Worm (Caenorhabditis elegans): ENCODE measurements around the gene C01G10.15.
"Not testable (repeated sequence)": the region's sequence is repeated elsewhere in the genome, so short reads cannot be mapped to it uniquely, and the experiment has no call there.

Gene C01G10.15

DNA sequence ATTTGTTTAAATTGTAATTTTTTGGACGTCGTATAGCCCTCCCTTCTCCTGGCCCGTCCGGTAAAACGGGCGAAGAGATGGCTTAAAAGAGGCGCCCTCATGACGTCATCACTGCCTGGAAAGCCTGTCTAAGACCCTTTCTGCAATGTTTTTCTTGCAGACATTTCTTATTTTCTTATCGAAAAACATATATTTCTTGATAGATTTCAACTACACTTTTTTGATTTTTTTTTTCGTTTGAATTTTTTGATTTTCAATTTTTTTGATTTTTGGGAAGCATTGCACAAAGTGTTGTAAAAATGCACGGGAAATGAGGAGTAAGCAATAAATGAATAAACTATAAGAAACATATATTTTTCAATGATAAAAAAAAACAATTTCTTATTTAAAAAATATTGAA is 26.9 kb upstream of the C01G10.15 start, which contains the start of gene T01G5.6:
Gene T01G5.6 (minus strand): TSS at position 101 of the 400 bp plus-strand sequence.
- TF ChIP-seq F13H6.1 (tag; optimal IDR thresholded peaks at IDR 0.05) (no peak), lin-13 (GFP tag; optimal IDR thresholded peaks at IDR 0.05) (no peak), egl-27 (tag; optimal IDR thresholded peaks at IDR 0.05) (no peak), C34F6.9 (tag; optimal IDR thresholded peaks at IDR 0.05) (no peak), ama-1 (optimal IDR thresholded peaks at IDR 0.05) (no peak), sma-9 (GFP tag; optimal IDR thresholded peaks at IDR 0.05) (no peak), sma-9 (tag; optimal IDR thresholded peaks at IDR 0.05) (no peak)

DNA sequence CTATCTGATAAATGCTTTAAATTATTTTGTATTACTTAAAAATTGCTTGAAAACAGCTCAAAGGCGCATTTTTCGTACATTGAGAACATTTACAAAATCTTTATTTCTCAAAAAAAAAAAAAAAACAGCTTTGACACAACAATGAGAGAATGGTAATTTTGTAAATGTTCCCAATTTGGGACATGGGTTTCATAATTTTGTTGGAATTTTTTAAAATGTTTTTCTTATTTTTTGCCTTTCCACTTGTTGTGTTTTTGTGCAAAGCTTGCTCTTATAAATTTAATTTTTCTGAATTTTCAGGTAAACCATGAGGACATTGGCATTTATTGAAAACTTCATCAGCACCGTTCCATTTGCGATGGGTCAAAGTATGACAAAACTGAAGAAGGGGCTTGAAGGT is 24.6 kb upstream of the C01G10.15 start, which contains the start of gene T01G5.7:
Gene T01G5.7 (plus strand): TSS at position 301 of the 400 bp plus-strand sequence.
- no peak for TF ChIP-seq lin-39 (tag; optimal IDR thresholded peaks at IDR 0.05)
- TF ChIP-seq nhr-6 (tag; optimal IDR thresholded peaks at IDR 0.05) = no peak
- TF ChIP-seq fos-1 (tag; optimal IDR thresholded peaks at IDR 0.05) = no peak
- TF ChIP-seq blmp-1 (tag; optimal IDR thresholded peaks at IDR 0.05; ENCODE audit: insufficient read depth) = no peak
- TF ChIP-seq nhr-21 (tag; optimal IDR thresholded peaks at IDR 0.05) = no peak
- no peak for TF ChIP-seq skn-1 (tag; optimal IDR thresholded peaks at IDR 0.05)
- TF ChIP-seq ceh-82 (tag; optimal IDR thresholded peaks at IDR 0.05) = no peak
- no peak for TF ChIP-seq nhr-23 (tag; optimal IDR thresholded peaks at IDR 0.05)
- no peak for TF ChIP-seq unc-62 (GFP tag; optimal IDR thresholded peaks at IDR 0.05)
- TF ChIP-seq ztf-4 (tag; optimal IDR thresholded peaks at IDR 0.05) = no peak
- TF ChIP-seq mbf-1 (tag; optimal IDR thresholded peaks at IDR 0.05) = no peak
- TF ChIP-seq sma-9 (GFP tag; optimal IDR thresholded peaks at IDR 0.05) = no peak
- TF ChIP-seq sma-9 (tag; optimal IDR thresholded peaks at IDR 0.05) = no peak
- TF ChIP-seq egl-27 (tag; optimal IDR thresholded peaks at IDR 0.05) = no peak
- no peak for TF ChIP-seq lsy-2 (tag; optimal IDR thresholded peaks at IDR 0.05)
- TF ChIP-seq ZK546.5 (tag; optimal IDR thresholded peaks at IDR 0.05) = no peak
- TF ChIP-seq gmeb-1 (tag; optimal IDR thresholded peaks at IDR 0.05) = no peak
- TF ChIP-seq dmd-4 (tag; optimal IDR thresholded peaks at IDR 0.05) = no peak
- TF ChIP-seq alr-1 (tag; optimal IDR thresholded peaks at IDR 0.05) = no peak
- no peak for TF ChIP-seq peb-1 (tag; optimal IDR thresholded peaks at IDR 0.05)

DNA sequence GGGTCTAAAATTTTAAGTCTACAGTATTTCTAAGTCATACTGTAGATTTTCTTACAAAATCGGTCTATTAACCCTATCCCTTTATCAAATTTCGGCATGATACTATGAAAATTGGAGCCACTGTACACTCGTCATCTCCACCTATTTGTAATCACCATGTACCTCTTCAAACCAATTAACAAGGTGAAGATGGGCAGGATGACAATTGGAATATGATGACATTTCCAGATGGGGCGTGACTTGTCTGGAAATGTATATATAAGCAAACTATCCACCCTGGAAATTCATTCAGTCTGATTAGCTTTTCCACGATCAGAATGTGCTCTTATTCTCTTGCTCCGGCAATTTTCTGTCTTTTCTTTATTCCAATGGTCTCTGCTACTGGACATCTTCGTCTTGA is 22.2 kb upstream of the C01G10.15 start, which contains the start of gene Y75B12A.2:
Gene Y75B12A.2 (plus strand): TSS at position 301 of the 400 bp plus-strand sequence.
- TF ChIP-seq ceh-82 (tag; optimal IDR thresholded peaks at IDR 0.05) (no peak), ama-1 (optimal IDR thresholded peaks at IDR 0.05) (no peak), blmp-1 (tag; optimal IDR thresholded peaks at IDR 0.05; ENCODE audit: insufficient read depth) (no peak), mdl-1 (tag; optimal IDR thresholded peaks at IDR 0.05) (no peak), elt-3 (tag; optimal IDR thresholded peaks at IDR 0.05) (no peak), Y55F3AM.14 (GFP tag; optimal IDR thresholded peaks at IDR 0.05) (no peak)

DNA sequence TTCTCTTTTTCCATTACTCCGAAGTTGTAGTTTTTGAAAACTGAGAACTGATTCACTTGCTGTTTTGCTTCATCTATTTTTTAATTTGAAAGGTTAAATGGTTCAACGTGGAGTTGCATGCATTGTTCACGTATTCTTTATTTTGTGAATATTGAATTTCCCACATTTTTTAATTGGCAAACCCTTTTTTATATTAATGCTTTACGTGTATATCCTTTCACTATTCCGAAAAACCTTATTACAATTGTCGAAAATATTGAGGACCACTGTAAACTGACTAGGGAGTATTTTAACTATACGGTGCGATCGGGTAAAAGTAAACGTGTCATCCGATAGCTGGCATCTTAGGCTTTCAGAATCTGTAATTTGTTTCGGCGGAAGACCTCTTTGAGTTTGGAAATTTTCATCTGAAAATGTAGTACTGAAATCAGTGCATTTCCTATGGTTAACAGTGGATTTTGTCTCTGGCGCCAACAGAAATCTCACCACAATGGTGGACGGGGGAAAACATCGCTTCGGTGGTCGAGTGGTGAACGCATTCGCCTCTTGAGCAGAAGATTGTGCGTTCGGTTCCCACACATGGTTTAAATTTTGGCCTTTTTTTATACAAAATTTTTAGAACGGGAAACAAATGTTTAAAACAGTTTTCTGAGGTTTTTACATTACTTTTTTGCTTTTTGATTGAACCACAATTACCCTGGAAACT is 18.9 kb upstream of the C01G10.15 start, which contains the start of gene C01G10.14:
Gene C01G10.14 (minus strand): TSS at position 51 of the 706 bp plus-strand sequence.
- not testable (repeated sequence) for TF ChIP-seq alr-1, fos-1, nhr-10 (tag; optimal IDR thresholded peaks at IDR 0.05)

DNA sequence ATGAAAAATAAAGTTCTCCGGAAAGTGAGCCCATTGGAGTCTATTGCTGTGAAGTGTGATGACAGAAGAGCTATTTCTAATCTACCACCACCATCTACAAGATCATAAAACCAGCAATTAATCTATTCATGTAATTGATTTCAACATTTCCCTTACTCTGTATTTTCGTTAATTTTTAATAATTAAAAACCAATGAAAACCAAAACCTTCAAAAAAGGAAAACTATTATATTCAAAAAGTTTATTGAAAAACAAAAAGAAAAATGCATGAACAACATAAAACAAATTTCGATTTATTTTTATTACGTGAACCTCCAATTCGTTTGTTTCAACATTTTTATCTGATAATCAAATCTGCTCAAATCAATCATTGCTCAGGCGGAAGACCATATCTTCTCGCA is 12.3 kb upstream of the C01G10.15 start, which contains the start of gene C01G10.1:
Gene C01G10.1 (plus strand): TSS at position 301 of the 400 bp plus-strand sequence.
- TF ChIP-seq aly-2 (tag; optimal IDR thresholded peaks at IDR 0.05) (no peak), skn-1 (tag; optimal IDR thresholded peaks at IDR 0.05) (no peak), mab-5 (tag; optimal IDR thresholded peaks at IDR 0.05) (no peak)

DNA sequence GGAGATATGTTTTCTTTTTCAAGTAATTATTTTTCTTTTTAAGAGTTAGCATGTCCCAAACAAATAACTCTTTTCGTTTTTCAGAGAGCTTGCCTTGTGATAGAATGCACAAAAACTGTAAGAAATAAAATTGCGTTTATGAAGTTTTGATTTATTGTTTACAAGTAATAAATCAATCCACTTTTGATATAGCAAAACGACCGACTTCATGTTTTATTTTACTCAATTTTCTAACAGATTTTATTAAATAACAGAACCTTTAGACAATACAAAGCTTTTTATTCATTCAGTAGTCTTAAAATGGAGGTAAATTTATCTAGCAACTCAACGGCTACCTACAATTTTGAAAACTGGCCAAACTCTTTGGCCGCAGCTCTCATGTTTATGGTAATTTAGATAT is 7.6 kb upstream of the C01G10.15 start, which contains the start of gene srx-78:
Gene srx-78 (plus strand): TSS at position 301 of the 400 bp plus-strand sequence.
- no peak for TF ChIP-seq ztf-4 (tag; optimal IDR thresholded peaks at IDR 0.05)
- TF ChIP-seq crh-2 (tag; optimal IDR thresholded peaks at IDR 0.05) = no peak
- no peak for TF ChIP-seq dmd-4 (tag; optimal IDR thresholded peaks at IDR 0.05)
- TF ChIP-seq sma-3 (GFP tag; optimal IDR thresholded peaks at IDR 0.05) = no peak
- no peak for TF ChIP-seq nhr-6 (tag; optimal IDR thresholded peaks at IDR 0.05)
- no peak for TF ChIP-seq ztf-11 (tag; optimal IDR thresholded peaks at IDR 0.05)
